Fruit fly (Drosophila melanogaster): ENCODE measurements around the gene wol.

wol gene

dm6 chr2L:8302766-8303479 lies at the start of gene wol, which contains the start of gene Scgalpha:
TSS of gene wol (minus strand) at chr2L:8302985.
TSS of gene Scgalpha (plus strand) at chr2L:8303429.
- TF ChIP-seq grn (GFP tag; optimal IDR thresholded peaks at IDR 0.05) (peak; percentile 31), dm (GFP tag; optimal IDR thresholded peaks at IDR 0.05) (no peak), Nf-YB (GFP tag; optimal IDR thresholded peaks at IDR 0.05) (no peak), Dref (GFP tag; IDR thresholded peaks at IDR 0.05) (peak; percentile 84), sima (GFP tag; optimal IDR thresholded peaks at IDR 0.05) (no peak), yki (optimal IDR thresholded peaks at IDR 0.05) (no peak), Adf1 (GFP tag; IDR thresholded peaks at IDR 0.05) (peak; percentile 72; the same call in 1 of the 2 replicates), stwl (tag; optimal IDR thresholded peaks at IDR 0.05) (peak; percentile 63), CG2116 (GFP tag; optimal IDR thresholded peaks at IDR 0.05) (peak; percentile 57), gcm2 (GFP tag; optimal IDR thresholded peaks at IDR 0.05) (no peak), CG12071 (GFP tag; optimal IDR thresholded peaks at IDR 0.05) (no peak), zen (tag; optimal IDR thresholded peaks at IDR 0.05) (peak; percentile 30), CG3726 (GFP tag; IDR thresholded peaks at IDR 0.05) (no peak), Nf-YC (tag; optimal IDR thresholded peaks at IDR 0.05) (peak; percentile 12), her (GFP tag; optimal IDR thresholded peaks at IDR 0.05) (no peak), klu (GFP tag; IDR thresholded peaks at IDR 0.05) (no peak), Hsf (GFP tag; optimal IDR thresholded peaks at IDR 0.05) (no peak), Myb (GFP tag; optimal IDR thresholded peaks at IDR 0.05) (peak; percentile 40), peb (GFP tag; IDR thresholded peaks at IDR 0.05) (no peak), CG32772 (GFP tag; IDR thresholded peaks at IDR 0.05) (no peak), hkb (optimal IDR thresholded peaks at IDR 0.05) (no peak), hkb (GFP tag; IDR thresholded peaks at IDR 0.05) (no peak), zfh2 (GFP tag; optimal IDR thresholded peaks at IDR 0.05) (no peak), CG3995 (GFP tag; optimal IDR thresholded peaks at IDR 0.05) (peak; percentile 98), CG15073 (GFP tag; optimal IDR thresholded peaks at IDR 0.05) (no peak), CG13287 (GFP tag; IDR thresholded peaks at IDR 0.05; ENCODE audit: partially characterized antibody) (peak; percentile 71), Dbx (GFP tag; IDR thresholded peaks at IDR 0.05) (no peak), CG2712 (tag; optimal IDR thresholded peaks at IDR 0.05) (peak; percentile 43), bbx (GFP tag; IDR thresholded peaks at IDR 0.05; ENCODE audit: partially characterized antibody) (peak; percentile 66), pb (GFP tag; optimal IDR thresholded peaks at IDR 0.05) (no peak), CG43689 (GFP tag; IDR thresholded peaks at IDR 0.05) (no peak), Ptx1 (GFP tag; IDR thresholded peaks at IDR 0.05) (no peak), wek (GFP tag; optimal IDR thresholded peaks at IDR 0.05) (no peak), Fer3 (tag; optimal IDR thresholded peaks at IDR 0.05) (no peak), oc (tag; optimal IDR thresholded peaks at IDR 0.05) (no peak), B-H2 (GFP tag; optimal IDR thresholded peaks at IDR 0.05) (no peak), CG8290 (GFP tag; optimal IDR thresholded peaks at IDR 0.05) (no peak), CG8290 (tag; optimal IDR thresholded peaks at IDR 0.05) (no peak), chn (GFP tag; optimal IDR thresholded peaks at IDR 0.05) (no peak), CG31365 (tag; optimal IDR thresholded peaks at IDR 0.05) (no peak), esg (GFP tag; conservative IDR thresholded peaks at IDR 0.05) (no peak), trh (GFP tag; optimal IDR thresholded peaks at IDR 0.05) (no peak), CG12769 (tag; optimal IDR thresholded peaks at IDR 0.05) (no peak), vfl (GFP tag; optimal IDR thresholded peaks at IDR 0.05) (no peak), CG13775 (GFP tag; optimal IDR thresholded peaks at IDR 0.05) (peak; percentile 15), E2f2 (GFP tag; IDR thresholded peaks at IDR 0.05) (peak; percentile 73), CG8924 (tag; optimal IDR thresholded peaks at IDR 0.05) (peak; percentile 13), Opbp (GFP tag; IDR thresholded peaks at IDR 0.05; ENCODE audit: partially characterized antibody) (peak; percentile 76), Dll (GFP tag; IDR thresholded peaks at IDR 0.05; ENCODE audit: partially characterized antibody) (peak; percentile 67; the same call in 1 of the 4 replicates), Stat92E (GFP tag; optimal IDR thresholded peaks at IDR 0.05) (peak in 1 of 3 experiments; percentile 97), pzg (GFP tag; optimal IDR thresholded peaks at IDR 0.05) (peak; percentile 52)
